Worm (Caenorhabditis elegans) whole organism, midembryonic: ENCODE results near the gene slcr-46.2.

Source experiments
- T22C8.4 ChIP-seq: fragments of 200-800 bp; sonication (Bioruptor generic); IDR thresholded peaks from 2 replicates; pipeline ENCODE4 v1.3.6; 2022; ENCODE audit warnings: missing genetic modification characterization, missing compliant biosample characterization
- flt-1 ChIP-seq: fragments of 200-800 bp; sonication (Bioruptor generic); IDR thresholded peaks from 2 replicates; pipeline ENCODE4 v1.3.6; 2022; ENCODE audit warnings: missing genetic modification characterization, missing compliant biosample characterization
- ref-1 ChIP-seq: fragments of 200-800 bp; sonication (Bioruptor generic); conservative IDR thresholded peaks from 2 replicates; pipeline ENCODE4 v1.3.6; 2022; ENCODE audit warnings: missing genetic modification reagents, missing genetic modification characterization, missing compliant biosample characterization
- ztf-29 ChIP-seq: fragments of 200-800 bp; sonication (Bioruptor generic); IDR thresholded peaks from 2 replicates; pipeline ENCODE4 v1.3.6; 2022; ENCODE audit warnings: missing genetic modification reagents, missing genetic modification characterization, missing compliant biosample characterization

- TF ChIP-seq T22C8.4 (GFP tag; lab: Robert Waterston, UW): no peak
- TF ChIP-seq ztf-29: no peak
- no peak for TF ChIP-seq flt-1 (GFP tag; lab: Robert Waterston, UW)
- no peak for TF ChIP-seq ref-1 (GFP tag; lab: Robert Waterston, UW)
Observed at ce11 chrV:19403619-19404018, 13.7 kb upstream of the slcr-46.2 start.
